Worm (Caenorhabditis elegans): ENCODE measurements around the gene ilcr-1.
"Not testable (repeated sequence)": the region's sequence is repeated elsewhere in the genome, so short reads cannot be mapped to it uniquely, and the experiment has no call there.

- TF ChIP-seq ama-1 (optimal IDR thresholded peaks at IDR 0.05); ama-1 (GFP tag; optimal IDR thresholded peaks at IDR 0.05); F57A8.1 (GFP tag; optimal IDR thresholded peaks at IDR 0.05); lsy-27 (tag; optimal IDR thresholded peaks at IDR 0.05; ENCODE audit: borderline replicate concordance, insufficient read depth); ceh-91 (GFP tag; IDR thresholded peaks at IDR 0.05); ets-4 (GFP tag; optimal IDR thresholded peaks at IDR 0.05); atf-7 (tag; optimal IDR thresholded peaks at IDR 0.05); unc-62 (GFP tag; optimal IDR thresholded peaks at IDR 0.05): not testable (repeated sequence)
These were observed 31.2 kb downstream of the ilcr-1 start for ce11 chrIV:14307381-14307999.
